Fruit fly (Drosophila melanogaster) whole organism, embryonic: ENCODE results near the gene tutl.

ENCODE experiments used
- Abd-B ChIP-seq: fragments of 200-800 bp; sonication (Bioruptor generic); optimal IDR thresholded peaks from 2 replicates; lab custom pipeline; 2018; ENCODE audit warnings: missing biosample characterization, mild to moderate bottlenecking, missing genetic modification characterization, moderate library complexity
- CG1024 ChIP-seq: fragments of 200-800 bp; sonication (Bioruptor generic); IDR thresholded peaks from 2 replicates; pipeline ENCODE4 v1.3.6; 2022; ENCODE audit warnings: missing biosample characterization, missing genetic modification characterization
- CG11093 ChIP-seq: fragments of 200-800 bp; sonication (Bioruptor generic); IDR thresholded peaks from 3 replicates; pipeline ENCODE4 v1.3.6; 2022; ENCODE audit warnings: missing biosample characterization, missing genetic modification characterization
- CG11456 ChIP-seq: fragments of 200-800 bp; sonication (Bioruptor generic); IDR thresholded peaks from 3 replicates; pipeline ENCODE4 v1.3.6; 2022; ENCODE audit warnings: missing biosample characterization, missing genetic modification characterization
- CG12071 ChIP-seq: fragments of 200-800 bp; sonication (Bioruptor generic); optimal IDR thresholded peaks from 3 replicates; lab custom pipeline; 2018; ENCODE audit warnings: missing biosample characterization, mild to moderate bottlenecking, missing genetic modification characterization
- CG12236 ChIP-seq: fragments of 200-800 bp; sonication (Bioruptor generic); optimal IDR thresholded peaks from 2 replicates; lab custom pipeline; 2016; ENCODE audit warnings: missing biosample characterization, missing genetic modification characterization
- CG12659 ChIP-seq: fragments of 200-800 bp; sonication (Bioruptor generic); optimal IDR thresholded peaks from 3 replicates; lab custom pipeline; 2017; ENCODE audit warnings: mild to moderate bottlenecking, missing biosample characterization, missing genetic modification reagents, missing genetic modification characterization
- CG12744 ChIP-seq: fragments of 200-800 bp; sonication (Bioruptor generic); optimal IDR thresholded peaks from 2 replicates; lab custom pipeline; 2016; ENCODE audit warnings: missing biosample characterization, missing genetic modification characterization
- CG13296 ChIP-seq: fragments of 200-800 bp; sonication (Bioruptor generic); optimal IDR thresholded peaks from 3 replicates; lab custom pipeline; 2018; ENCODE audit warnings: missing biosample characterization, mild to moderate bottlenecking, missing genetic modification characterization
- CG14667 ChIP-seq: fragments of 200-800 bp; sonication (Bioruptor generic); IDR thresholded peaks from 2 replicates; pipeline ENCODE4 v1.3.6; 2022; ENCODE audit warnings: missing biosample characterization, missing genetic modification characterization
- CG14710 ChIP-seq: fragments of 200-800 bp; sonication (Bioruptor generic); optimal IDR thresholded peaks from 3 replicates; lab custom pipeline; 2019; ENCODE audit warnings: missing biosample characterization, mild to moderate bottlenecking, missing genetic modification characterization, moderate library complexity
- CG14965 ChIP-seq: fragments of 200-800 bp; sonication (Bioruptor generic); optimal IDR thresholded peaks from 2 replicates; lab custom pipeline; 2016; ENCODE audit warnings: missing biosample characterization, missing genetic modification characterization, borderline replicate concordance
- CG16863 ChIP-seq: fragments of 200-800 bp; sonication (Bioruptor generic); optimal IDR thresholded peaks from 3 replicates; lab custom pipeline; 2016; ENCODE audit warnings: missing biosample characterization, missing genetic modification characterization
- CG1792 ChIP-seq: fragments of 200-800 bp; sonication (Bioruptor generic); optimal IDR thresholded peaks from 2 replicates; lab custom pipeline; 2016; ENCODE audit warnings: missing biosample characterization, missing genetic modification characterization
- CG30403 ChIP-seq: fragments of 200-800 bp; sonication (Bioruptor generic); optimal IDR thresholded peaks from 3 replicates; lab custom pipeline; 2016; ENCODE audit warnings: missing biosample characterization, missing genetic modification characterization
- CG3065 ChIP-seq: fragments of 200-800 bp; sonication (Bioruptor generic); optimal IDR thresholded peaks from 2 replicates; lab custom pipeline; 2016; ENCODE audit warnings: missing biosample characterization, missing genetic modification characterization
- CG3407 ChIP-seq: fragments of 200-800 bp; sonication (Bioruptor generic); optimal IDR thresholded peaks from 2 replicates; lab custom pipeline; 2018; ENCODE audit warnings: missing biosample characterization, mild to moderate bottlenecking, missing genetic modification characterization
- CG42726 ChIP-seq: fragments of 200-800 bp; sonication (Bioruptor generic); IDR thresholded peaks from 2 replicates; pipeline ENCODE4 v1.3.6; 2022; ENCODE audit warnings: missing biosample characterization, missing genetic modification characterization; ENCODE audit not compliant: partially characterized antibody
- CG43689 ChIP-seq: fragments of 200-800 bp; sonication (Bioruptor generic); IDR thresholded peaks from 2 replicates; pipeline ENCODE4 v1.3.6; 2022; ENCODE audit warnings: missing biosample characterization, missing genetic modification characterization
- CG6813 ChIP-seq: fragments of 200-800 bp; sonication (Bioruptor generic); optimal IDR thresholded peaks from 2 replicates; lab custom pipeline; 2017; ENCODE audit warnings: missing biosample characterization, missing genetic modification characterization, mild to moderate bottlenecking, moderate library complexity, missing genetic modification reagents
- CG9932 ChIP-seq: fragments of 200-800 bp; sonication (Bioruptor generic); IDR thresholded peaks from 2 replicates; pipeline ENCODE4 v1.3.6; 2022; ENCODE audit warnings: missing biosample characterization, missing genetic modification characterization
- Camta ChIP-seq: fragments of 200-800 bp; sonication (Bioruptor generic); optimal IDR thresholded peaks from 2 replicates; lab custom pipeline; 2016; ENCODE audit warnings: missing biosample characterization, missing genetic modification characterization
- CrebB ChIP-seq: fragments of 200-800 bp; sonication (Bioruptor generic); optimal IDR thresholded peaks from 3 replicates; lab custom pipeline; 2018; ENCODE audit warnings: missing biosample characterization, mild to moderate bottlenecking, missing genetic modification characterization
- Dref ChIP-seq: fragments of 200-800 bp; sonication (Bioruptor generic); IDR thresholded peaks from 2 replicates; pipeline ENCODE4 v1.3.6; 2022; ENCODE audit warnings: missing biosample characterization, missing genetic modification characterization
- Ets97D ChIP-seq: fragments of 200-800 bp; sonication (Bioruptor generic); optimal IDR thresholded peaks from 3 replicates; lab custom pipeline; 2016; ENCODE audit warnings: missing biosample characterization, missing genetic modification characterization
- HLH54F ChIP-seq: fragments of 200-800 bp; sonication (Bioruptor generic); optimal IDR thresholded peaks from 3 replicates; lab custom pipeline; 2016; ENCODE audit warnings: missing biosample characterization, missing genetic modification characterization
- Hey ChIP-seq: fragments of 200-800 bp; sonication (Bioruptor generic); optimal IDR thresholded peaks from 3 replicates; lab custom pipeline; 2018; ENCODE audit warnings: missing biosample characterization, mild to moderate bottlenecking, missing genetic modification characterization
- Oaz ChIP-seq: fragments of 200-800 bp; sonication (Bioruptor generic); IDR thresholded peaks from 2 replicates; pipeline ENCODE4 v1.3.6; 2022; ENCODE audit warnings: missing biosample characterization, missing genetic modification characterization
- Opbp ChIP-seq: fragments of 200-800 bp; sonication (Bioruptor generic); IDR thresholded peaks from 3 replicates; pipeline ENCODE4 v1.3.6; 2022; ENCODE audit warnings: missing biosample characterization, missing genetic modification characterization; ENCODE audit not compliant: partially characterized antibody
- Pdp1 ChIP-seq, 2 experiments: fragments of 200-800 bp; sonication (Bioruptor generic); optimal IDR thresholded peaks; 3 replicates each; lab custom pipeline; 2016; ENCODE audit warnings: missing biosample characterization in 2 of 2, missing genetic modification characterization in 2 of 2, mild to moderate bottlenecking in 1 of 2, moderate library complexity in 1 of 2
- Six4 ChIP-seq: fragments of 200-800 bp; sonication (Bioruptor generic); optimal IDR thresholded peaks from 2 replicates; lab custom pipeline; 2016; ENCODE audit warnings: missing biosample characterization, missing genetic modification characterization
- Sry-β ChIP-seq: fragments of 200-800 bp; sonication (Bioruptor generic); optimal IDR thresholded peaks from 2 replicates; lab custom pipeline; 2018; ENCODE audit warnings: missing biosample characterization, mild to moderate bottlenecking, missing genetic modification characterization, moderate library complexity
- TFAM ChIP-seq: fragments of 200-800 bp; sonication (Bioruptor generic); optimal IDR thresholded peaks from 2 replicates; lab custom pipeline; 2017; ENCODE audit warnings: missing biosample characterization, missing genetic modification characterization, inconsistent platforms
- Vsx1 ChIP-seq: fragments of 200-800 bp; sonication (Bioruptor generic); optimal IDR thresholded peaks from 2 replicates; lab custom pipeline; 2017; ENCODE audit warnings: missing biosample characterization, mild to moderate bottlenecking, missing genetic modification characterization, missing genetic modification reagents
- al ChIP-seq: fragments of 200-800 bp; sonication (Bioruptor generic); IDR thresholded peaks from 2 replicates; pipeline ENCODE4 v1.3.6; 2022; ENCODE audit warnings: missing biosample characterization, missing genetic modification characterization
- eve ChIP-seq, 2 experiments: fragments of >200 bp; optimal IDR thresholded peaks; 2 replicates each; lab custom pipeline; 2017; ENCODE audit warnings: missing biosample characterization in 2 of 2, missing genetic modification characterization in 2 of 2
- gsb ChIP-seq: fragments of 200-800 bp; sonication (Bioruptor generic); IDR thresholded peaks from 2 replicates; pipeline ENCODE4 v1.3.6; 2022; ENCODE audit warnings: missing biosample characterization, missing genetic modification characterization
- hbn ChIP-seq: fragments of 200-800 bp; sonication (Bioruptor generic); IDR thresholded peaks from 2 replicates; pipeline ENCODE4 v1.3.6; 2022; ENCODE audit warnings: missing biosample characterization, missing genetic modification characterization; ENCODE audit not compliant: partially characterized antibody
- inv ChIP-seq: fragments of 200-800 bp; sonication (Bioruptor generic); IDR thresholded peaks from 2 replicates; pipeline ENCODE4 v1.3.6; 2022; ENCODE audit warnings: missing biosample characterization, missing genetic modification characterization; ENCODE audit not compliant: partially characterized antibody
- jigr1 ChIP-seq: fragments of 200-800 bp; sonication (Bioruptor generic); IDR thresholded peaks from 3 replicates; pipeline ENCODE4 v1.3.6; 2022; ENCODE audit warnings: missing biosample characterization, missing genetic modification characterization
- lab ChIP-seq: fragments of 200-800 bp; sonication (Bioruptor generic); optimal IDR thresholded peaks from 3 replicates; lab custom pipeline; 2017; ENCODE audit warnings: missing biosample characterization, missing genetic modification characterization, mild to moderate bottlenecking, moderate library complexity, missing genetic modification reagents
- mam ChIP-seq: fragments of 200-800 bp; sonication (Bioruptor generic); optimal IDR thresholded peaks from 3 replicates; lab custom pipeline; 2016; ENCODE audit warnings: missing biosample characterization, missing genetic modification characterization
- nerfin-1 ChIP-seq: fragments of 200-800 bp; sonication (Bioruptor generic); optimal IDR thresholded peaks from 3 replicates; lab custom pipeline; 2019; ENCODE audit warnings: missing biosample characterization, mild to moderate bottlenecking, missing genetic modification characterization, moderate library complexity
- pnt ChIP-seq: fragments of 200-800 bp; sonication (Bioruptor generic); optimal IDR thresholded peaks from 3 replicates; lab custom pipeline; 2016; ENCODE audit warnings: missing biosample characterization, missing genetic modification characterization
- schlank ChIP-seq: fragments of 200-800 bp; sonication (Bioruptor generic); optimal IDR thresholded peaks from 2 replicates; lab custom pipeline; 2018; ENCODE audit warnings: missing biosample characterization, mild to moderate bottlenecking, missing genetic modification characterization
- scrt ChIP-seq: fragments of 200-800 bp; sonication (Bioruptor generic); optimal IDR thresholded peaks from 2 replicates; lab custom pipeline; 2018; ENCODE audit warnings: missing biosample characterization, mild to moderate bottlenecking, missing genetic modification characterization, moderate library complexity
- sob ChIP-seq: fragments of 200-800 bp; sonication (Bioruptor generic); IDR thresholded peaks from 2 replicates; pipeline ENCODE4 v1.3.6; 2022; ENCODE audit warnings: missing biosample characterization, missing genetic modification characterization
- tna ChIP-seq: fragments of 200-800 bp; sonication (Bioruptor generic); IDR thresholded peaks from 2 replicates; pipeline ENCODE4 v1.3.6; 2022; ENCODE audit warnings: missing biosample characterization, missing genetic modification characterization; ENCODE audit not compliant: partially characterized antibody
- trem ChIP-seq: fragments of 200-800 bp; optimal IDR thresholded peaks from 3 replicates; lab custom pipeline; 2019; ENCODE audit warnings: missing biosample characterization, mild to moderate bottlenecking, missing genetic modification characterization, moderate library complexity
- zen ChIP-seq: fragments of 200-800 bp; sonication (Bioruptor generic); optimal IDR thresholded peaks from 3 replicates; lab custom pipeline; 2018; ENCODE audit warnings: missing biosample characterization, mild to moderate bottlenecking, missing genetic modification characterization, moderate library complexity

tutl gene

dm6 chr2L:4346619-4347310 lies 63.8 kb downstream of the tutl start (continued):
- TF ChIP-seq Camta (GFP tag; lab: Kevin White, UChicago) = no peak
- TF ChIP-seq CrebB (tag; lab: Kevin White, UChicago) = no peak
- no peak for TF ChIP-seq CG1792 (GFP tag; lab: Kevin White, UChicago)
- no peak for TF ChIP-seq trem
- no peak for TF ChIP-seq CG3065 (GFP tag; lab: Kevin White, UChicago)
- no peak for TF ChIP-seq CG11456
- no peak for TF ChIP-seq pnt
- peak; percentile 33 for TF ChIP-seq Hey (tag; lab: Kevin White, UChicago)
- TF ChIP-seq schlank = no peak
- TF ChIP-seq CG3407 = no peak
- no peak for TF ChIP-seq CG16863 (GFP tag; lab: Kevin White, UChicago)
- peak; percentile 28; the same call in 1 of the 2 replicates for TF ChIP-seq hbn (GFP tag; lab: Robert Waterston, UW)
- no peak for TF ChIP-seq CG43689 (GFP tag; lab: Robert Waterston, UW)
- no peak for TF ChIP-seq eve (GFP tag; optimal IDR thresholded peaks at IDR 0.05; lab: Kevin White, UChicago)
- peak in 1 of 2 experiments; percentile 84 for TF ChIP-seq Pdp1 (GFP tag; optimal IDR thresholded peaks at IDR 0.05; lab: Kevin White, UChicago)
- no peak for TF ChIP-seq CG9932
- no peak for TF ChIP-seq zen
- no peak for TF ChIP-seq CG12659 (GFP tag; lab: Kevin White, UChicago)
- TF ChIP-seq mam = no peak
- TF ChIP-seq CG12236 (GFP tag; lab: Kevin White, UChicago) = no peak
- no peak for TF ChIP-seq Vsx1 (GFP tag; lab: Kevin White, UChicago)
- TF ChIP-seq nerfin-1 (tag; lab: Kevin White, UChicago) = peak; percentile 86
- TF ChIP-seq CG6813 (GFP tag; lab: Kevin White, UChicago) = no peak
- no peak for TF ChIP-seq CG12744 (GFP tag; lab: Kevin White, UChicago)
- TF ChIP-seq Six4 (GFP tag; lab: Kevin White, UChicago) = no peak
- TF ChIP-seq CG13296 (GFP tag; lab: Kevin White, UChicago) = no peak
- TF ChIP-seq CG30403 (GFP tag; lab: Kevin White, UChicago) = no peak
- no peak for TF ChIP-seq tna (GFP tag; lab: Robert Waterston, UW)
- no peak for TF ChIP-seq CG1024 (GFP tag; lab: Robert Waterston, UW)
- TF ChIP-seq CG11093 (GFP tag; lab: Robert Waterston, UW) = no peak
- no peak for TF ChIP-seq Dref
- TF ChIP-seq sob = no peak
- TF ChIP-seq Opbp = no peak
- no peak for TF ChIP-seq Sry-β (GFP tag; lab: Kevin White, UChicago)
- no peak for TF ChIP-seq CG42726 (GFP tag; lab: Robert Waterston, UW)
- TF ChIP-seq scrt (GFP tag; lab: Kevin White, UChicago) = peak; percentile 24
- no peak for TF ChIP-seq Ets97D (GFP tag; lab: Kevin White, UChicago)
- no peak for TF ChIP-seq CG14710 (tag; lab: Kevin White, UChicago)
- no peak for TF ChIP-seq inv (GFP tag; lab: Robert Waterston, UW)
- TF ChIP-seq Abd-B (GFP tag; lab: Kevin White, UChicago) = peak; percentile 18
- TF ChIP-seq jigr1 (GFP tag; lab: Robert Waterston, UW) = no peak
- no peak for TF ChIP-seq TFAM (GFP tag; lab: Kevin White, UChicago)
- no peak for TF ChIP-seq gsb (GFP tag; lab: Robert Waterston, UW)
- TF ChIP-seq lab = no peak
- TF ChIP-seq CG12071 = peak; percentile 7
- no peak for TF ChIP-seq HLH54F
- TF ChIP-seq Oaz (GFP tag; lab: Robert Waterston, UW) = no peak
- TF ChIP-seq al (GFP tag; lab: Robert Waterston, UW) = no peak
- TF ChIP-seq CG14965 (GFP tag; lab: Kevin White, UChicago) = no peak
- TF ChIP-seq CG14667 (GFP tag; lab: Robert Waterston, UW) = no peak
